Worm (Caenorhabditis elegans) whole organism, late embryonic: ENCODE measurements around the gene cnp-3.

ENCODE experiments used
- dve-1 ChIP-seq: sonication (generic microtip); optimal IDR thresholded peaks from 2 replicates; lab custom pipeline; 2017; ENCODE audit warnings: antibody characterized with exemption, mild to moderate bottlenecking, missing genetic modification characterization, missing compliant biosample characterization
- fkh-6 ChIP-seq: sonication (generic microtip); optimal IDR thresholded peaks from 2 replicates; lab custom pipeline; 2016; ENCODE audit warnings: missing genetic modification characterization, missing compliant biosample characterization
- hlh-8 ChIP-seq: sonication (generic microtip); optimal IDR thresholded peaks from 2 replicates; lab custom pipeline; 2016; ENCODE audit warnings: missing genotype, missing genetic modification characterization, missing compliant biosample characterization
- nfya-1 ChIP-seq: sonication (generic microtip); optimal IDR thresholded peaks from 2 replicates; lab custom pipeline; 2017; ENCODE audit warnings: missing genetic modification characterization, mild to moderate bottlenecking, missing compliant biosample characterization, antibody characterized with exemption, moderate library complexity
- pha-2 ChIP-seq: sonication (generic microtip); optimal IDR thresholded peaks from 2 replicates; lab custom pipeline; 2017; ENCODE audit warnings: mild to moderate bottlenecking, missing genetic modification characterization, missing compliant biosample characterization
- pha-4 ChIP-seq: fragments of 150-350 bp; optimal IDR thresholded peaks from 2 replicates; lab custom pipeline; 2018; ENCODE audit warnings: missing biosample characterization, missing genetic modification reagents, missing genetic modification characterization
- pqm-1 ChIP-seq: sonication (generic microtip); optimal IDR thresholded peaks from 2 replicates; lab custom pipeline; 2016; ENCODE audit warnings: missing genetic modification characterization, missing compliant biosample characterization
- rnt-1 ChIP-seq: sonication (generic microtip); optimal IDR thresholded peaks from 2 replicates; lab custom pipeline; 2016; ENCODE audit warnings: missing genetic modification characterization, missing compliant biosample characterization
- sdc-2 ChIP-seq: sonication (generic microtip); optimal IDR thresholded peaks from 2 replicates; lab custom pipeline; 2016; ENCODE audit warnings: missing genotype, missing genetic modification characterization, missing compliant biosample characterization
- tbx-2 ChIP-seq: sonication (generic microtip); optimal IDR thresholded peaks from 2 replicates; lab custom pipeline; 2016; ENCODE audit warnings: missing genetic modification characterization, missing compliant biosample characterization
- unc-55 ChIP-seq: sonication (generic microtip); optimal IDR thresholded peaks from 2 replicates; lab custom pipeline; 2017; ENCODE audit warnings: missing biosample characterization, missing genetic modification reagents, missing genetic modification characterization

DNA sequence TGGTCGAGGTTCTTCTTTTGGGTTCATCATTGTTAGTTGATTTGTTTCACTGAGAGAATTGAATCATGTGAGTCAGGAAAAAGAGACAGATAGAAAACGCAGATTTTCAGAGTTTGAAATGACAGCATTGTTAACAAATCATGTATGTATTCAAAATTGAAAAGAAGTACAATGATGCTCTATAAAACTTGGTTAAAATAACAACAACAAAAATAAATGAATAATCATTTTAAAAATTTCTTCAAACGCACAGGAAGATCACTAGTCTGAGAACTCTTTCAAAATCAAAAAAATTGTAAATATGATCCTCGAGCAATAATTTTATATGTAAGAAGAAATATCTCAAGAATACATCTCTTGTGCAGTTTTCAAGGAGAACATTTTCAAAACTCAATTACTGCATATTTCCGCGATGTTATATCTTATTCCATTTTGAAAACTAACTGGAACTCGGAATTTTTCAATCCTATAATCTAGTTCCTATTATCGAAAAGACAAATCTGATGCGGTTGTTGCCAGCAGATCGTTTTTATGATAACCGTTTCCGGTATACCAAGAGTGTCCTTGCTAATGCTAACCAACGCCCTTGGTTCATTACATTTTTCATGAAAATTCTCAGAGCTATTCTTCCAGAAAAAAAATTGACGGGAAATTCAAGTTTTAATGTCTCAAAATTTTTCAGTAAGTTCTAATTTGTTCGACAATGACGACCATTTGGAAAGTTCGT lies 41.2 kb downstream of the cnp-3 start, which contains the start of gene lido-1:
- TF ChIP-seq tbx-2 (tag; lab: Kevin White, UChicago) (no peak), hlh-8 (no peak), nfya-1 (tag; lab: Kevin White, UChicago) (no peak), unc-55 (GFP tag; lab: Kevin White, UChicago) (no peak), fkh-6 (tag; lab: Kevin White, UChicago) (no peak), pqm-1 (tag; lab: Kevin White, UChicago) (no peak), pha-4 (tag; lab: Kevin White, UChicago) (no peak), dve-1 (tag; lab: Kevin White, UChicago) (no peak), sdc-2 (tag; lab: Kevin White, UChicago) (no peak), pha-2 (no peak), rnt-1 (tag; lab: Kevin White, UChicago) (no peak)
